Worm (Caenorhabditis elegans): ENCODE results near the gene srw-35.

ce11 chrV:16497504-16497903 is 25.2 kb downstream of the srw-35 start, which contains the start of gene srh-136:
- TF ChIP-seq snpc-4 (GFP tag; optimal IDR thresholded peaks at IDR 0.05) (no peak), snpc-4 (tag; optimal IDR thresholded peaks at IDR 0.05) (no peak), Y53G8AR.9 (GFP tag; conservative IDR thresholded peaks at IDR 0.05) (no peak), mes-4 (tag; optimal IDR thresholded peaks at IDR 0.05) (no peak), ZK185.1 (tag; optimal IDR thresholded peaks at IDR 0.05; ENCODE audit: poor library complexity, severe bottlenecking) (no peak), F37B4.10 (GFP tag; IDR thresholded peaks at IDR 0.05) (no peak), F10E7.11 (tag; optimal IDR thresholded peaks at IDR 0.05) (no peak), lag-1 (GFP tag; IDR thresholded peaks at IDR 0.05) (no peak), dpl-1 (GFP tag; optimal IDR thresholded peaks at IDR 0.05) (no peak), Y53F4B.3 (GFP tag; IDR thresholded peaks at IDR 0.05) (no peak), B0261.1 (tag; optimal IDR thresholded peaks at IDR 0.05) (no peak), ztf-18 (tag; optimal IDR thresholded peaks at IDR 0.05) (no peak)

Measured in whole organism, young adult.